Worm (Caenorhabditis elegans): ENCODE data around the gene Y49A3A.4.

Y49A3A.4 gene

DNA sequence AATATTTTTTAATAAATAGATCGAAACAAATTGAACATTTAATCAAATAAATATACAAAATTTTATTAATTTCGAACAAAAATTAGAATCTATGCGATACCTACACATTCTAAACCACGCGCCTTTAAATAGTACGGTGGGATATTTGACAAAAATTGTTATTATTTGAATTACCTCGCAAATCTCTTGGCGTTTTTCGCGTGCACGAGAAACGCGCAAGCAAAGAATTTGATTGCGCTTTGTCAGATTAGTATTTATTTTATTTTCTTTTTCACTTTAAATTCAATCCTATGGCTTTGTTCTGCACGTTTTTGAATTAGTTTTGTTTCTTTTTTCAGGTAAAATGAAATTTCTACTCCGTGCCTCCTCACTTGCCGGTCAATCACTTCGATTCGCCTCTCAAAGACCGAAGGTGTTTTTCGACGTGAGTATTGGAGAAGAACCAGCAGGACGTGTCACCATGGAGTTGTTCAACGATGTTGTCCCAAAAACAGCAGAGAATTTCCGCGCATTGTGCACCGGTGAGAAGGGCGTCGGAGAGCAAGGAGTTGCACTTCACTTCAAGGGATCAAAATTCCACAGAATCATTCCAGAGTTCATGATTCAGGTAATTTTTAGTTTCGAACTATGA is 2.8 kb downstream of the Y49A3A.4 start, which contains the start of gene cyn-1 (continued):
- no peak for TF ChIP-seq C34B4.2 (tag; optimal IDR thresholded peaks at IDR 0.05)
- peak; percentile 89 for TF ChIP-seq nhr-20 (tag; optimal IDR thresholded peaks at IDR 0.05)
- peak; percentile 75 for TF ChIP-seq blmp-1 (tag; optimal IDR thresholded peaks at IDR 0.05)
- peak; percentile 91 for TF ChIP-seq snu-23 (GFP tag; optimal IDR thresholded peaks at IDR 0.05)
- TF ChIP-seq zip-4 (GFP tag; optimal IDR thresholded peaks at IDR 0.05), result peak; percentile 67
- TF ChIP-seq ceh-82 (tag; optimal IDR thresholded peaks at IDR 0.05), result peak; percentile 84 to 85 (median 85)
- peak; percentile 72 for TF ChIP-seq grh-1 (GFP tag; IDR thresholded peaks at IDR 0.05)
- TF ChIP-seq vab-15 (tag; optimal IDR thresholded peaks at IDR 0.05), result peak; percentile 27
- TF ChIP-seq pag-3 (tag; optimal IDR thresholded peaks at IDR 0.05; ENCODE audit: borderline replicate concordance, insufficient read depth), result no peak
- TF ChIP-seq Y116A8C.19 (tag; optimal IDR thresholded peaks at IDR 0.05; ENCODE audit: borderline replicate concordance), result no peak
- TF ChIP-seq rnt-1 (tag; optimal IDR thresholded peaks at IDR 0.05), result peak; percentile 89
- peak; percentile 27 for TF ChIP-seq fkh-4 (tag; optimal IDR thresholded peaks at IDR 0.05; ENCODE audit: borderline replicate concordance)
- no peak for TF ChIP-seq unc-62 (GFP tag; optimal IDR thresholded peaks at IDR 0.05)
- no peak for TF ChIP-seq unc-30 (tag; optimal IDR thresholded peaks at IDR 0.05)
- TF ChIP-seq ztf-4 (tag; optimal IDR thresholded peaks at IDR 0.05), result peak; percentile 66
- TF ChIP-seq elt-2 (tag; optimal IDR thresholded peaks at IDR 0.05), result peak; percentile 45
- no peak for TF ChIP-seq tlp-1 (tag; optimal IDR thresholded peaks at IDR 0.05)
- peak; percentile 82 for TF ChIP-seq unc-86 (tag; optimal IDR thresholded peaks at IDR 0.05)
- TF ChIP-seq sox-4 (tag; optimal IDR thresholded peaks at IDR 0.05), result peak; percentile 67
- TF ChIP-seq mef-2 (tag; optimal IDR thresholded peaks at IDR 0.05), result no peak
- peak; percentile 83 for TF ChIP-seq snpc-4 (tag; optimal IDR thresholded peaks at IDR 0.05)
- peak; percentile 87 for TF ChIP-seq tbx-2 (tag; optimal IDR thresholded peaks at IDR 0.05)
- TF ChIP-seq fkh-10 (GFP tag; optimal IDR thresholded peaks at IDR 0.05), result peak; percentile 67
- peak; percentile 54 for TF ChIP-seq ceh-88 (GFP tag; IDR thresholded peaks at IDR 0.05)
- no peak for TF ChIP-seq egl-27 (tag; optimal IDR thresholded peaks at IDR 0.05)
- peak; percentile 91 for TF ChIP-seq aly-2 (tag; optimal IDR thresholded peaks at IDR 0.05)
- TF ChIP-seq efl-1 (optimal IDR thresholded peaks at IDR 0.05), result peak; percentile 90 to 98
- peak; percentile 96 to 100 for TF ChIP-seq efl-1 (GFP tag; optimal IDR thresholded peaks at IDR 0.05 in 1 of 2)
- TF ChIP-seq lin-39 (tag; optimal IDR thresholded peaks at IDR 0.05), result peak; percentile 80
- peak; percentile 97 to 98 (median 98) for TF ChIP-seq dpl-1 (GFP tag; optimal IDR thresholded peaks at IDR 0.05)
- peak; percentile 85 for TF ChIP-seq dsc-1 (tag; optimal IDR thresholded peaks at IDR 0.05)
- peak; percentile 77 for TF ChIP-seq isw-1 (GFP tag; IDR thresholded peaks at IDR 0.05)
- peak; percentile 80 for TF ChIP-seq lin-15B (tag; optimal IDR thresholded peaks at IDR 0.05)
- TF ChIP-seq C16A3.4 (tag; optimal IDR thresholded peaks at IDR 0.05), result peak; percentile 88
- TF ChIP-seq mab-9 (GFP tag; IDR thresholded peaks at IDR 0.05), result peak; percentile 65
- TF ChIP-seq lsy-2 (tag; optimal IDR thresholded peaks at IDR 0.05), result peak; percentile 92
- TF ChIP-seq elt-3 (tag; optimal IDR thresholded peaks at IDR 0.05), result peak in 2 of 6 experiments; percentile 81 to 83
- no peak for TF ChIP-seq hpl-2 (GFP tag; optimal IDR thresholded peaks at IDR 0.05)
- TF ChIP-seq lin-14 (GFP tag; optimal IDR thresholded peaks at IDR 0.05), result peak; percentile 82
- TF ChIP-seq C04F5.9 (tag; optimal IDR thresholded peaks at IDR 0.05), result peak; percentile 63
- peak; percentile 78 for TF ChIP-seq irx-1 (tag; optimal IDR thresholded peaks at IDR 0.05)
- TF ChIP-seq ces-1 (GFP tag; optimal IDR thresholded peaks at IDR 0.05), result no peak
- peak; percentile 29 for TF ChIP-seq aha-1 (tag; optimal IDR thresholded peaks at IDR 0.05)
- TF ChIP-seq nhr-12 (tag; optimal IDR thresholded peaks at IDR 0.05), result no peak
- peak; percentile 77 for TF ChIP-seq lin-13 (GFP tag; optimal IDR thresholded peaks at IDR 0.05)
- no peak for TF ChIP-seq ets-5 (GFP tag; IDR thresholded peaks at IDR 0.05)
- TF ChIP-seq unc-98 (GFP tag; IDR thresholded peaks at IDR 0.05), result no peak
- peak; percentile 98 for TF ChIP-seq lin-35 (GFP tag; optimal IDR thresholded peaks at IDR 0.05)
- no peak for TF ChIP-seq sptf-1 (tag; optimal IDR thresholded peaks at IDR 0.05)
- peak; percentile 93 for TF ChIP-seq nhr-47 (tag; optimal IDR thresholded peaks at IDR 0.05)
- TF ChIP-seq F16B12.6 (tag; optimal IDR thresholded peaks at IDR 0.05), result peak; percentile 58

Data from whole organism, L1 larva.